Worm (Caenorhabditis elegans): ENCODE data around the gene cgt-3.

Gene cgt-3

DNA sequence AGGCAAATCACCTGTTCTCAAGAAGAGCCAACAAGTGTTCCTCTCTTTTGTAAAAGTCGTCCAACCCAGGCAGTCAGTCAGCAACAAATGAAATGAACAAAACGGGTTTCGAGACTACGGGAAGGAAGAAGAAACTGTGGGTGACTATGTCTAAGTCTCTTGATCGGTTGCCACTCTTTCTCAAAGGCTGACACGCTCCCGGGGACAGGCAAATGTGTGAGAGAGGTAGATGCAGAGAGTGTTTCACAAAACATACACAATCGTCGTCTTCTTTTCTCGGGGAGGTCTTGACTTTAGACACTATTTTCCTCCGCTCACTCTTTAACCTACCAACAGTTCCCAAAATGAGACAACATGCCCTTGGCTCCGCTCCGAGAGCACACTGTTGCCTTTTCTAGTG lies 20.0 kb downstream of the cgt-3 start:
- TF ChIP-seq unc-62 (GFP tag; optimal IDR thresholded peaks at IDR 0.05): no peak

DNA sequence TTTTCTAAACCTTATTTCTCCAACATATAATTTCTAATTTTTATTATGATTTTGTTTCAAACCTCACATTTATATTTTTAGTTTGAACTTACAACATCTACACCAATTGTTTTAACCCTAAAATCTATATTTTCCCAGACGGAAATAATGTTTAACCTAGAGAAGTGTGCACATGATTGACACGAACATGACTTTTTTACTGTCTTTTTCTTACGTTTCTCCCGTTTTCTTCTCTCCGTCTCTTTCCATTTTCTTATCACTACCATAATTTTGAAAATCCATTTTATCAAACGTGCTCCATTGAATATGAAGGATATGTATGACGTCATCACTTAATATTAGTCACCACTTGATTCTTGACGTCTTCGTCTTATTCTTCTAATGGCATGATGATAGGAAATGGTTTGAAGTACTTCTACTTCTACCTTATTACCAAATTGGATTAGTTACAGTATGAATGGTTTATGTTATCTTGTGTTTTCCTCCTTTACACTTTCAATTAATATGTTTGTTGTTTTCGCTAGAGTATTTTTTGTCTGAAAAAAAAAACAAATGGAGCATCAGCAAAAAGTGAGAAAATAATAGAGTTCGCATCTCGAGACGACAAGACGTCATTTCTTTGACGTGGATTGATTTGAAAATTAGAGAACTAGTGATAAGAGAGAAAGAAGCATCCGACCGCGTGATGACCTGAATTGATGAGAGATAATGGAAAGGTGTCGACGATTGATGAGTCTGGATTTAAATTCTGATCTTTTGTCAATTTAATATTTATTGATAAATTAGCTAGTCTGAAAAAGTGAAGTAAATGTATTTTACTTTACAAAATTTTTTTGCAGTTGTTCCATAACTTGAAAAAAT lies 21.0 kb downstream of the cgt-3 start:
- no peak for TF ChIP-seq unc-62 (GFP tag; optimal IDR thresholded peaks at IDR 0.05)

DNA sequence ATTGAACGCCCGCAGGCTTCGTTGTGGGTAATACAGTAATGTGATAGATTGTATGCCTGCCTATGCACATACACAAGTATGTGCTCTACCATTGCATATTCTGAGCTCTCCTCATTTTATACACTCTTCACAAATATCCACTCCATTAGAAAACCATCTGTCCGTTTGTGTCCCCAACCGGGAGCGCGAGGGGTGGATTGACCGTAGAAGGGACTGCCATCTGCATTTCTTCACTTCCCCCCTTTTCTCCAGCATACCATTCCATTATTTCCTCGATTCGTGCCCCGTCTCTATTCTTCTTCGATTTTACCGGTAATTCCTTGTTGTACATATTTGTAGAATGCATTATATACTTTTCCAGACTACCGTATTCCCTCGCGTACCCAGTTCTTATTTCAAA lies 22.0 kb downstream of the cgt-3 start:
- TF ChIP-seq unc-62 (GFP tag; optimal IDR thresholded peaks at IDR 0.05): no peak

DNA sequence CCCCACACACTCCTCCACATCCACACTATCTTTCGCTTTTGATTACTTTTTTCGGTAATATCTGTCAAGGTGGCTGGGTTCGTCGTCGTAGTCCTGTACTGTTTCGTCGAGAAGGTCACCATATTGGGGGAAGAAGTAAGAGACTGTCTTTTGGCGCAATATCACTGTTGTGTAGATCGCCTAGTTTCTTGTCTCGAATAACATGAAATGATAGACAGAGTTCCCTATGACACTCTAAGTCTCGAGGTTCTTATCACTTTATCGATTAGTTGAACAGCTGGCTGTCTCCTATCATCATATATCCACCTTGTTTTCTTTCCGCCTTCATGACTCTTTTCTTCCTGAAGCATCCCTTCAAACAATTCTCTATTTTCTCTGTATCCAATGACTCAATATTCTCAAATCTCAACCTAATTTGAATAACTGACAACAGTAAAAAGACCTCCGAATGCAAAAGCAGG lies 22.9 kb downstream of the cgt-3 start:
- no peak for TF ChIP-seq unc-62 (GFP tag; optimal IDR thresholded peaks at IDR 0.05)

ce11 chrII:5936009-5936408 lies 24.9 kb downstream of the cgt-3 start:
- no peak for TF ChIP-seq unc-62 (GFP tag; optimal IDR thresholded peaks at IDR 0.05)

DNA sequence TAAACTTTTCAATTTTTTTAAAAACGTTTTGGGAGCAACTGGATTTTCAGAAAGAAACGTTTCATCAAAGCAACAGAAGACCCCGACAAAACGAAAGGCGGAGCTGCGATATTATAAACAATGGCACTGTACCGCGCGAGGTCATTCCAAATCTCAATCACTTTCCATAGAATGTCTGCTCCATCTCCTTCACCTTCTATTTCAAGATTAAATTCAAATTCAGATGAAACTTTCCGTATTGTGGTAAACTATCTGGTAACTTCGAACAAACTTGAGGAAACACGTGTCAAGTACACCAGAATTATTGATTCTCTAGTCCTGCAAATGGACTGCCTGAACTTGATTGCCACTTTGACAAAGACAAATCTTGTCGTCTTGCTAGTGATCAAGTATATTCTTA lies 29.7 kb downstream of the cgt-3 start, which contains the start of gene F28B12.6:
F28B12.6 (plus strand) TSS at position 49 of the 400 bp plus-strand sequence.
- no peak for TF ChIP-seq unc-62 (GFP tag; optimal IDR thresholded peaks at IDR 0.05)

ce11 chrII:5942593-5942992 lies 31.5 kb downstream of the cgt-3 start, which contains the start of gene F28B12.1:
F28B12.1 (plus strand) TSS chrII:5942927.
- no peak for TF ChIP-seq unc-62 (GFP tag; optimal IDR thresholded peaks at IDR 0.05)

DNA sequence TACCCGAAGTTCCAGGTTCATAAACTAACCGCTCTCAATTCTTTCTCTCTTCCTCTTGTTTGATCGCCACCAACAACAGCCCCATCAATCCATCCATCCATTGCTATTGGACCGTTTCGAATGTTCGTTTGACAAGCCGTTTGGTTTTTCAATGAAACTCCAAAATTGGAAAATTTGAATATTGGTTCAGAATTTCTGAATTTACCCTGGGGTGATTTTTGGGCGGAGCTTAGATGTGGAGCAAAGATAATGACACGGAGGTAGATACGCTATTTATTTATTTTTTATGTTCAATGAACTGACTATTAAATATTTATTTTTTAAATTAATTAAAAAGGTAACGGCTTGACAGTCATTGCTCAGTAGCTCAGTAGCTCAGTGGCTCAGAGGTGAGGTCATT lies 33.1 kb downstream of the cgt-3 start, which contains the start of gene B0034.2:
B0034.2 (minus strand) TSS at position 101 of the 400 bp plus-strand sequence.
- no peak for TF ChIP-seq unc-62 (GFP tag; optimal IDR thresholded peaks at IDR 0.05)

DNA sequence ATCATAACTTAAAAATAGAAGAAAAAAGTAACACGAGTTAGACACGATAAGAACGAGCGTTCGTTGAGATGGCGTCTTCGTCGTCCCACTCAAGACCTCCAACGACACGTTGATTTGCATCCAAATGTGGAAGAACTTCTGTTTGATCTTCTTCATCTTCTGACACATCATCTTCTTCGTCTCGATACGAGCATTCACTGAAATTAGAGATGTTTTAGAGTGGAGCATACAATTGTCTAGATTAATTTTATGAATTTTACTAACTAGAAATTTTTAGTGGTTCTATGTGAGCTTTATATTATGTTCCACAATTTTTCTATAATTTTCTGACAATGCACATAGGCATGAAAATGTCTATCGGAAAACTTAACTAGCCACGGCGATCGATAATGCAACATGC lies 34.7 kb downstream of the cgt-3 start:
- no peak for TF ChIP-seq unc-62 (GFP tag; optimal IDR thresholded peaks at IDR 0.05)

- no peak for TF ChIP-seq unc-62 (GFP tag; optimal IDR thresholded peaks at IDR 0.05)
These were observed 35.3 kb downstream of the cgt-3 start for ce11 chrII:5946438-5946837.

ce11 chrII:5948681-5949080 lies 37.6 kb downstream of the cgt-3 start:
- no peak for TF ChIP-seq unc-62 (GFP tag; optimal IDR thresholded peaks at IDR 0.05)

- no peak for TF ChIP-seq unc-62 (GFP tag; optimal IDR thresholded peaks at IDR 0.05)
These were observed 39.5 kb downstream of the cgt-3 start for ce11 chrII:5950657-5951056.

- TF ChIP-seq unc-62 (GFP tag; optimal IDR thresholded peaks at IDR 0.05): no peak
These were observed 40.6 kb downstream of the cgt-3 start for ce11 chrII:5951745-5952144.

- no peak for TF ChIP-seq unc-62 (GFP tag; optimal IDR thresholded peaks at IDR 0.05)
These were observed 41.1 kb downstream of the cgt-3 start for ce11 chrII:5952214-5952613.

DNA sequence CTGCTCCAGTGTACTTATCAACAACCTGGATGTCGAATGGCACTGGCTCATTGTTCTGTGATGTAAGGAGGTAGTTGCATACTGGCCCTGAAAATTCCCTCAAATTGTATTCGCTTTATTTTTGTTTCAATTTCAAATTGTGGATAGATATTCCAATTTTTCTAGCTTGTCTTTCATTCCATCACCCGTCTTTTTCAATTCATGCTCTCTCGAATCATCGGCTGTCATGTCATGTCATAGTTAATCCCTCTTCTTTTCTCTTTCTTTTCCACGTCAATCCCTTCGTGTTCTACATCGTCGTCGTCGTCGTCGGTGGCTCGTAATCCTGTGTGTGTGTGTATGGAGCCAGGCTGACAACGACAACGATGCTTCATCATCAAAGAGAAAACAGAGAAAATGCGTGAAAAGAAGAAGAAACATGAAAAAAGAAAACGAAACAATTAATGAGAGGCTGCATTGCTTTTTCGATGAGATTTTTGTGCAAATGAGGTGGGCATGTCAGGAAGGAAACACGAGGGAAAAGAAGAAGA lies 44.6 kb downstream of the cgt-3 start:
- TF ChIP-seq unc-62 (GFP tag; optimal IDR thresholded peaks at IDR 0.05): no peak

ce11 chrII:5956583-5956982 lies 45.5 kb downstream of the cgt-3 start, which contains the start of gene casy-1:
casy-1 (minus strand) TSS chrII:5956683.
- no peak for TF ChIP-seq unc-62 (GFP tag; optimal IDR thresholded peaks at IDR 0.05)

DNA sequence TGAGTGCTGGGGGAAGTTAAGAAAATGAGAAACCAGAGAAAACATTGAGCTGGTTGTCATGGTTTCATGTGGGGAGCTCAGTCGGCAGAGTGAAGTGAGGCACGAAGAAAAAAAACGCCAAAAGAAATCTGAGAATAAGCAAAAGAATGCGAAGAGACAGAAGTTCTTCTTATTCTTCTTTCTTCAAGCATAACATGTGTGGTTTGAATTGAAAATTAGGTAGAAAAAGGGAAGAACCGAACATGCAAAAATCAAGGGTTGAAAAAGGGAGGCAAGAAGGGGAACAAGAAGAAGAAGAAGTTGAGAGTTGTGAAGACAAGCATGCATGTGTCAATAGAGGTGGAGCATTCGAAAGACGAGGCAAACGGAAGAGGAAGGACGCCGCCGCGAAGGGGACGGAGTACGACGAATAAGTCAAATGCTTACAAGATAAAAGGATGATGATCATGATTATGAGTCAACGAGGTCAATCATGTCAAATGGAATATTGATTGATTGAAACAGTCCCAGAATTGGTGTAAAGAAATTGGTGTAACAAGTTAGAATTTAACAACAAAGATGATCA lies 46.8 kb downstream of the cgt-3 start:
- no peak for TF ChIP-seq unc-62 (GFP tag; optimal IDR thresholded peaks at IDR 0.05)

Measured in whole organism, dauer.